Worm (Caenorhabditis elegans) whole organism, mixed stage, embryonic: ENCODE measurements around the gene Y102A5C.27.

ENCODE experiments used
- M03D4.4 ChIP-seq: sonication (generic microtip); optimal IDR thresholded peaks from 2 replicates; lab custom pipeline; 2017; ENCODE audit warnings: mild to moderate bottlenecking, missing genetic modification characterization, missing compliant biosample characterization
- bed-3 ChIP-seq: fragments of 200-800 bp; sonication (Bioruptor generic); optimal IDR thresholded peaks from 3 replicates; lab custom pipeline; 2018; ENCODE audit warnings: mild to moderate bottlenecking, missing genetic modification characterization, moderate library complexity, missing compliant biosample characterization
- blmp-1 ChIP-seq: fragments of 150-350 bp; optimal IDR thresholded peaks from 2 replicates; lab custom pipeline; 2014; ENCODE audit warnings: missing biosample characterization, missing genetic modification characterization
- ceh-43 ChIP-seq: fragments of 200-800 bp; sonication (Bioruptor generic); optimal IDR thresholded peaks from 2 replicates; lab custom pipeline; 2018; ENCODE audit warnings: mild to moderate bottlenecking, missing genetic modification characterization, moderate library complexity, missing compliant biosample characterization
- ceh-83 ChIP-seq: fragments of 200-800 bp; sonication (Bioruptor generic); optimal IDR thresholded peaks from 2 replicates; lab custom pipeline; 2018; ENCODE audit warnings: mild to moderate bottlenecking, missing genetic modification characterization, missing compliant biosample characterization
- cnd-1 ChIP-seq: fragments of 200-800 bp; sonication (Bioruptor generic); optimal IDR thresholded peaks from 2 replicates; lab custom pipeline; 2018; ENCODE audit warnings: mild to moderate bottlenecking, missing genetic modification characterization, missing compliant biosample characterization
- drap-1 ChIP-seq: fragments of 200-800 bp; sonication (Bioruptor generic); optimal IDR thresholded peaks from 3 replicates; lab custom pipeline; 2018; ENCODE audit warnings: mild to moderate bottlenecking, missing genetic modification characterization, missing compliant biosample characterization
- flh-1 ChIP-seq: fragments of 200-800 bp; sonication (Bioruptor generic); optimal IDR thresholded peaks from 2 replicates; lab custom pipeline; 2018; ENCODE audit warnings: mild to moderate bottlenecking, missing genetic modification characterization, moderate library complexity, missing compliant biosample characterization
- ham-2 ChIP-seq: fragments of 200-800 bp; sonication (Bioruptor generic); optimal IDR thresholded peaks from 2 replicates; lab custom pipeline; 2018; ENCODE audit warnings: mild to moderate bottlenecking, missing genetic modification characterization, missing compliant biosample characterization
- hlh-1 ChIP-seq: fragments of 150-350 bp; optimal IDR thresholded peaks from 2 replicates; lab custom pipeline; 2014; ENCODE audit warnings: missing biosample characterization, missing genetic modification reagents, missing genetic modification characterization
- lin-13 ChIP-seq: fragments of 150-350 bp; optimal IDR thresholded peaks from 2 replicates; lab custom pipeline; 2014; ENCODE audit warnings: missing biosample characterization, missing genetic modification characterization
- lin-32 ChIP-seq: fragments of 200-800 bp; sonication (Bioruptor generic); optimal IDR thresholded peaks from 2 replicates; lab custom pipeline; 2018; ENCODE audit warnings: mild to moderate bottlenecking, missing genetic modification characterization, missing compliant biosample characterization
- lsy-2 ChIP-seq: fragments of 150-350 bp; optimal IDR thresholded peaks from 2 replicates; lab custom pipeline; 2014; ENCODE audit warnings: missing biosample characterization, missing genetic modification characterization
- mep-1 ChIP-seq: fragments of 150-350 bp; optimal IDR thresholded peaks from 2 replicates; lab custom pipeline; 2017; ENCODE audit warnings: missing biosample characterization, missing genetic modification reagents, missing genetic modification characterization, inconsistent platforms
- nhr-12 ChIP-seq: fragments of 150-350 bp; optimal IDR thresholded peaks from 2 replicates; lab custom pipeline; 2014; ENCODE audit warnings: missing biosample characterization, missing genetic modification characterization
- nhr-2 ChIP-seq: fragments of 150-350 bp; optimal IDR thresholded peaks from 2 replicates; lab custom pipeline; 2014; ENCODE audit warnings: missing biosample characterization, missing genetic modification characterization
- nhr-237 ChIP-seq: fragments of 150-350 bp; optimal IDR thresholded peaks from 2 replicates; lab custom pipeline; 2014; ENCODE audit warnings: missing biosample characterization, missing genetic modification characterization
- nhr-28 ChIP-seq: fragments of 150-350 bp; optimal IDR thresholded peaks from 2 replicates; lab custom pipeline; 2014; ENCODE audit warnings: missing biosample characterization, missing genetic modification characterization
- nhr-76 ChIP-seq: sonication (generic microtip); optimal IDR thresholded peaks from 2 replicates; lab custom pipeline; 2017; ENCODE audit warnings: missing biosample characterization, missing genetic modification characterization
- sem-2 ChIP-seq: fragments of 200-800 bp; sonication (Bioruptor generic); optimal IDR thresholded peaks from 2 replicates; lab custom pipeline; 2018; ENCODE audit warnings: mild to moderate bottlenecking, missing genetic modification characterization, missing compliant biosample characterization
- snpc-4 ChIP-seq: fragments of 150-350 bp; optimal IDR thresholded peaks from 2 replicates; lab custom pipeline; 2014; ENCODE audit warnings: missing biosample characterization, missing genetic modification characterization
- sptf-1 ChIP-seq: sonication (generic microtip); optimal IDR thresholded peaks from 2 replicates; lab custom pipeline; 2017; ENCODE audit warnings: mild to moderate bottlenecking, missing genetic modification characterization, moderate library complexity, missing compliant biosample characterization
- tbx-8 ChIP-seq: fragments of 200-800 bp; sonication (Bioruptor generic); optimal IDR thresholded peaks from 2 replicates; lab custom pipeline; 2018; ENCODE audit warnings: mild to moderate bottlenecking, missing genetic modification characterization, moderate library complexity, missing compliant biosample characterization
- unc-120 ChIP-seq: sonication (generic microtip); optimal IDR thresholded peaks from 2 replicates; lab custom pipeline; 2017; ENCODE audit warnings: missing genetic modification characterization, missing compliant biosample characterization; ENCODE audit not compliant: poor library complexity, severe bottlenecking
- unc-39 ChIP-seq: fragments of 150-350 bp; optimal IDR thresholded peaks from 2 replicates; lab custom pipeline; 2014; ENCODE audit warnings: missing biosample characterization, missing genetic modification characterization
- unc-62 ChIP-seq: fragments of 150-350 bp; optimal IDR thresholded peaks from 2 replicates; lab custom pipeline; 2014; ENCODE audit warnings: missing biosample characterization, missing genetic modification reagents, missing genetic modification characterization
- zip-8 ChIP-seq: fragments of 150-350 bp; optimal IDR thresholded peaks from 2 replicates; lab custom pipeline; 2014; ENCODE audit warnings: missing biosample characterization, missing genetic modification characterization
- ztf-11 ChIP-seq: fragments of 150-350 bp; optimal IDR thresholded peaks from 2 replicates; lab custom pipeline; 2014; ENCODE audit warnings: missing biosample characterization, missing genetic modification characterization

Y102A5C.27 gene

ce11 chrV:16988614-16989013 is at the start of gene Y102A5C.27:
Gene Y102A5C.27, minus strand, starts transcription at chrV:16988714.
- no peak for TF ChIP-seq drap-1 (GFP tag; lab: Kevin White, UChicago)

- TF ChIP-seq lin-13 (tag; lab: Kevin White, UChicago) (no peak), unc-120 (no peak), cnd-1 (tag; lab: Kevin White, UChicago) (no peak), M03D4.4 (tag; lab: Kevin White, UChicago) (no peak), lin-32 (GFP tag; lab: Kevin White, UChicago) (no peak), zip-8 (tag; lab: Kevin White, UChicago) (no peak)
- TF ChIP-seq, all 35 proteins: peak for 0
Observed at ce11 chrV:17035850-17036249, 47.3 kb upstream of the Y102A5C.27 start, which contains the start of gene srz-94. Gene srz-94, minus strand, starts transcription at chrV:17035950.

- no peak for TF ChIP-seq nhr-76 (tag; lab: Kevin White, UChicago)
- TF ChIP-seq ztf-11 (tag; lab: Kevin White, UChicago) = no peak
- no peak for TF ChIP-seq cnd-1 (tag; lab: Kevin White, UChicago)
- TF ChIP-seq snpc-4 (tag; lab: Kevin White, UChicago) = no peak
- no peak for TF ChIP-seq mep-1
Observed at ce11 chrV:17030430-17030829, 41.9 kb upstream of the Y102A5C.27 start.

- no peak for TF ChIP-seq ham-2
- no peak for TF ChIP-seq sptf-1 (tag; lab: Kevin White, UChicago)
- TF ChIP-seq ztf-11 (tag; lab: Kevin White, UChicago) = no peak
- TF ChIP-seq lin-13 (tag; lab: Kevin White, UChicago) = no peak
- no peak for TF ChIP-seq unc-62 (GFP tag; lab: Kevin White, UChicago)
- no peak for TF ChIP-seq nhr-237
- TF ChIP-seq unc-39 = no peak
- TF ChIP-seq, all 35 proteins: peak for 0
Observed at ce11 chrV:17026289-17026688, 37.8 kb upstream of the Y102A5C.27 start, which contains the start of gene F49H6.15. Gene F49H6.15, minus strand, starts transcription at chrV:17026389.

ce11 chrV:17022613-17023322 is 34.3 kb upstream of the Y102A5C.27 start, which contains the start of the genes F49H6.8 and F49H6.5:
Gene F49H6.8, minus strand, starts transcription at chrV:17022663.
Gene F49H6.5, plus strand, starts transcription at chrV:17023241.
- TF ChIP-seq hlh-1 (tag; lab: Kevin White, UChicago) (no peak), sem-2 (GFP tag; lab: Kevin White, UChicago) (no peak)

ce11 chrV:17021361-17021760 is 32.8 kb upstream of the Y102A5C.27 start, which contains the start of gene F49H6.12:
Gene F49H6.12, minus strand, starts transcription at chrV:17021461.
- TF ChIP-seq ham-2 = no peak
- no peak for TF ChIP-seq lsy-2 (tag; lab: Kevin White, UChicago)
- TF ChIP-seq ceh-43 (GFP tag; lab: Kevin White, UChicago) = no peak
- no peak for TF ChIP-seq lin-13 (tag; lab: Kevin White, UChicago)
- TF ChIP-seq tbx-8 (GFP tag; lab: Kevin White, UChicago) = no peak
- no peak for TF ChIP-seq sem-2 (GFP tag; lab: Kevin White, UChicago)
- TF ChIP-seq bed-3 (GFP tag; lab: Kevin White, UChicago) = no peak
- no peak for TF ChIP-seq hlh-1 (tag; lab: Kevin White, UChicago)
- TF ChIP-seq unc-62 (GFP tag; lab: Kevin White, UChicago) = no peak
- no peak for TF ChIP-seq unc-120
- TF ChIP-seq sptf-1 (tag; lab: Kevin White, UChicago) = no peak
- TF ChIP-seq mep-1 = no peak
- no peak for TF ChIP-seq nhr-28 (tag; lab: Kevin White, UChicago)
- no peak for TF ChIP-seq nhr-2 (tag; lab: Kevin White, UChicago)
- TF ChIP-seq blmp-1 (tag; lab: Kevin White, UChicago) = no peak
- TF ChIP-seq cnd-1 (tag; lab: Kevin White, UChicago) = no peak
- no peak for TF ChIP-seq nhr-237

ce11 chrV:17019690-17020089 is 31.2 kb upstream of the Y102A5C.27 start, which contains the start of gene F49H6.17:
Gene F49H6.17, plus strand, starts transcription at chrV:17019990.
- TF ChIP-seq nhr-28 (tag; lab: Kevin White, UChicago) = no peak
- TF ChIP-seq snpc-4 (tag; lab: Kevin White, UChicago) = no peak
- TF ChIP-seq flh-1 = no peak
- no peak for TF ChIP-seq nhr-12 (tag; lab: Kevin White, UChicago)
- TF ChIP-seq ztf-11 (tag; lab: Kevin White, UChicago) = no peak
- no peak for TF ChIP-seq sptf-1 (tag; lab: Kevin White, UChicago)
- TF ChIP-seq hlh-1 (tag; lab: Kevin White, UChicago) = no peak
- TF ChIP-seq M03D4.4 (tag; lab: Kevin White, UChicago) = no peak
- no peak for TF ChIP-seq ceh-83 (GFP tag; lab: Kevin White, UChicago)
- no peak for TF ChIP-seq unc-120
